Worm (Caenorhabditis elegans) whole organism, L1 larva: ENCODE measurements around the gene srh-222.
A peak's percentile ranks its signal among the peaks of the same experiment; 100 is the strongest.

Source experiments
- C16A3.4 ChIP-seq: fragments of 150-350 bp; optimal IDR thresholded peaks from 2 replicates; lab custom pipeline; 2014; ENCODE audit warnings: missing biosample characterization, missing genetic modification characterization
- C34B4.2 ChIP-seq: sonication (generic microtip); optimal IDR thresholded peaks from 2 replicates; lab custom pipeline; 2017; ENCODE audit warnings: mild to moderate bottlenecking, missing genetic modification characterization, missing compliant biosample characterization
- F16B12.6 ChIP-seq: fragments of 150-350 bp; optimal IDR thresholded peaks from 2 replicates; lab custom pipeline; 2014; ENCODE audit warnings: missing biosample characterization, missing genetic modification characterization
- aly-2 ChIP-seq: fragments of 150-350 bp; optimal IDR thresholded peaks from 2 replicates; lab custom pipeline; 2014; ENCODE audit warnings: missing biosample characterization, missing genetic modification characterization
- blmp-1 ChIP-seq: fragments of 150-350 bp; optimal IDR thresholded peaks from 2 replicates; lab custom pipeline; 2014; ENCODE audit warnings: missing biosample characterization, missing genetic modification characterization
- ceh-63 ChIP-seq: fragments of 200-800 bp; sonication (Bioruptor generic); optimal IDR thresholded peaks from 2 replicates; lab custom pipeline; 2018; ENCODE audit warnings: mild to moderate bottlenecking, missing genetic modification characterization, missing compliant biosample characterization
- ceh-8 ChIP-seq: fragments of 200-800 bp; sonication (Bioruptor generic); optimal IDR thresholded peaks from 2 replicates; lab custom pipeline; 2018; ENCODE audit warnings: mild to moderate bottlenecking, missing genetic modification characterization, moderate library complexity, missing compliant biosample characterization
- ceh-88 ChIP-seq: fragments of 200-800 bp; sonication (Bioruptor generic); IDR thresholded peaks from 2 replicates; pipeline ENCODE4 v1.3.6; 2022; ENCODE audit warnings: missing genetic modification characterization, missing compliant biosample characterization
- dpl-1 ChIP-seq, 3 experiments: fragments of 150-350 bp in 2 of 3; sonication (generic microtip) in 1 of 3; optimal IDR thresholded peaks; 2 replicates each; lab custom pipeline; 2014 to 2017; ENCODE audit warnings: missing biosample characterization in 3 of 3, missing genetic modification characterization in 3 of 3, missing genetic modification reagents in 3 of 3
- dsc-1 ChIP-seq: sonication (generic microtip); optimal IDR thresholded peaks from 2 replicates; lab custom pipeline; 2016; ENCODE audit warnings: mild to moderate bottlenecking, missing genetic modification characterization, missing compliant biosample characterization
- efl-3 ChIP-seq: fragments of 200-800 bp; sonication (Bioruptor generic); optimal IDR thresholded peaks from 2 replicates; lab custom pipeline; 2018; ENCODE audit warnings: mild to moderate bottlenecking, missing genetic modification characterization, missing compliant biosample characterization
- elt-2 ChIP-seq: sonication (generic microtip); optimal IDR thresholded peaks from 2 replicates; lab custom pipeline; 2016; ENCODE audit warnings: missing genetic modification characterization, mild to moderate bottlenecking, inconsistent platforms, missing compliant biosample characterization, missing genetic modification reagents
- elt-3 ChIP-seq, 6 experiments: fragments of 150-350 bp in 1 of 6; sonication (generic microtip); optimal IDR thresholded peaks; 2 replicates each; lab custom pipeline; 2017 to 2018; ENCODE audit warnings: missing biosample characterization in 6 of 6, missing genetic modification characterization in 6 of 6, inconsistent platforms in 1 of 6
- fkh-4 ChIP-seq: sonication (generic microtip); optimal IDR thresholded peaks from 2 replicates; lab custom pipeline; 2016; ENCODE audit warnings: missing compliant biosample characterization, missing genetic modification characterization, borderline replicate concordance
- fkh-8 ChIP-seq: sonication (generic microtip); optimal IDR thresholded peaks from 2 replicates; lab custom pipeline; 2016; ENCODE audit warnings: mild to moderate bottlenecking, missing genetic modification characterization, missing compliant biosample characterization
- hlh-17 ChIP-seq: fragments of 200-800 bp; sonication (Bioruptor generic); optimal IDR thresholded peaks from 2 replicates; lab custom pipeline; 2018; ENCODE audit warnings: missing genetic modification characterization, mild to moderate bottlenecking, missing compliant biosample characterization, moderate library complexity, borderline replicate concordance
- hlh-4 ChIP-seq: sonication (generic microtip); optimal IDR thresholded peaks from 2 replicates; lab custom pipeline; 2016; ENCODE audit warnings: mild to moderate bottlenecking, missing genetic modification characterization, missing compliant biosample characterization
- hpl-2 ChIP-seq: fragments of 150-350 bp; optimal IDR thresholded peaks from 2 replicates; lab custom pipeline; 2014; ENCODE audit warnings: missing biosample characterization, missing genetic modification reagents, missing genetic modification characterization
- irx-1 ChIP-seq: sonication (generic microtip); optimal IDR thresholded peaks from 2 replicates; lab custom pipeline; 2016; ENCODE audit warnings: missing genetic modification characterization, missing compliant biosample characterization
- lin-13 ChIP-seq: fragments of 150-350 bp; optimal IDR thresholded peaks from 2 replicates; lab custom pipeline; 2014; ENCODE audit warnings: missing biosample characterization, missing genetic modification reagents, missing genetic modification characterization
- lin-14 ChIP-seq: fragments of 200-800 bp; sonication (Bioruptor generic); optimal IDR thresholded peaks from 2 replicates; lab custom pipeline; 2018; ENCODE audit warnings: mild to moderate bottlenecking, missing genetic modification characterization, moderate library complexity, missing compliant biosample characterization
- lin-35 ChIP-seq, 2 experiments: fragments of 150-350 bp; optimal IDR thresholded peaks; 2 replicates each; lab custom pipeline; 2014; ENCODE audit warnings: missing biosample characterization in 2 of 2, missing genetic modification characterization in 2 of 2, missing genetic modification reagents in 2 of 2
- lin-39 ChIP-seq: fragments of 150-350 bp; optimal IDR thresholded peaks from 2 replicates; lab custom pipeline; 2014; ENCODE audit warnings: missing biosample characterization, missing genetic modification reagents, missing genetic modification characterization
- lir-3 ChIP-seq: sonication (generic microtip); optimal IDR thresholded peaks from 2 replicates; lab custom pipeline; 2016; ENCODE audit warnings: mild to moderate bottlenecking, missing genetic modification characterization, moderate library complexity, missing compliant biosample characterization; ENCODE audit not compliant: poor library complexity
- lsy-2 ChIP-seq, 2 experiments: fragments of 150-350 bp; optimal IDR thresholded peaks; 2 replicates each; lab custom pipeline; 2014; ENCODE audit warnings: missing biosample characterization in 2 of 2, missing genetic modification characterization in 2 of 2
- mdl-1 ChIP-seq, 2 experiments: fragments of 150-350 bp; optimal IDR thresholded peaks; 2 replicates each; lab custom pipeline; 2014 to 2017; ENCODE audit warnings: missing biosample characterization in 2 of 2, missing genetic modification characterization in 2 of 2, inconsistent platforms in 1 of 2
- nhr-11 ChIP-seq: fragments of 150-350 bp; optimal IDR thresholded peaks from 2 replicates; lab custom pipeline; 2014; ENCODE audit warnings: missing biosample characterization, missing genetic modification characterization
- nhr-12 ChIP-seq: sonication (generic microtip); optimal IDR thresholded peaks from 2 replicates; lab custom pipeline; 2017; ENCODE audit warnings: missing biosample characterization, missing genetic modification characterization
- nhr-19 ChIP-seq: fragments of 200-800 bp; sonication (Bioruptor generic); conservative IDR thresholded peaks from 2 replicates; pipeline ENCODE4 v1.3.6; 2022; ENCODE audit warnings: missing genetic modification characterization, missing compliant biosample characterization
- nhr-237 ChIP-seq: fragments of 150-350 bp; optimal IDR thresholded peaks from 2 replicates; lab custom pipeline; 2014; ENCODE audit warnings: missing biosample characterization, missing genetic modification characterization
- nhr-47 ChIP-seq: sonication (generic microtip); optimal IDR thresholded peaks from 2 replicates; lab custom pipeline; 2016; ENCODE audit warnings: mild to moderate bottlenecking, missing genetic modification characterization, moderate library complexity, missing compliant biosample characterization
- nhr-71 ChIP-seq: sonication (generic microtip); optimal IDR thresholded peaks from 2 replicates; lab custom pipeline; 2016; ENCODE audit warnings: mild to moderate bottlenecking, missing genetic modification characterization, moderate library complexity, missing compliant biosample characterization
- nhr-84 ChIP-seq: sonication (generic microtip); optimal IDR thresholded peaks from 2 replicates; lab custom pipeline; 2017; ENCODE audit warnings: missing biosample characterization, missing genetic modification characterization
- nhr-85 ChIP-seq: sonication (generic microtip); peaks from one replicate; lab custom pipeline; 2016; ENCODE audit warnings: missing genetic modification characterization, inconsistent platforms, missing compliant biosample characterization
- pax-3 ChIP-seq: fragments of 200-800 bp; sonication (Bioruptor generic); optimal IDR thresholded peaks from 2 replicates; lab custom pipeline; 2018; ENCODE audit warnings: mild to moderate bottlenecking, missing genetic modification characterization, moderate library complexity, missing compliant biosample characterization
- rnt-1 ChIP-seq: sonication (generic microtip); optimal IDR thresholded peaks from 2 replicates; lab custom pipeline; 2016; ENCODE audit warnings: mild to moderate bottlenecking, missing genetic modification characterization, moderate library complexity, missing compliant biosample characterization
- skn-1 ChIP-seq: fragments of 150-350 bp; optimal IDR thresholded peaks from 2 replicates; lab custom pipeline; 2014; ENCODE audit warnings: missing biosample characterization, missing genetic modification characterization
- snu-23 ChIP-seq: sonication (generic microtip); optimal IDR thresholded peaks from 2 replicates; lab custom pipeline; 2016; ENCODE audit warnings: missing genetic modification characterization, missing compliant biosample characterization
- sptf-1 ChIP-seq: fragments of 150-350 bp; optimal IDR thresholded peaks from 2 replicates; lab custom pipeline; 2014; ENCODE audit warnings: missing biosample characterization, missing genetic modification characterization
- swsn-7 ChIP-seq: sonication (generic microtip); optimal IDR thresholded peaks from 2 replicates; lab custom pipeline; 2016; ENCODE audit warnings: missing genetic modification characterization, missing compliant biosample characterization
- unc-62 ChIP-seq: fragments of 150-350 bp; optimal IDR thresholded peaks from 2 replicates; lab custom pipeline; 2014; ENCODE audit warnings: missing biosample characterization, missing genetic modification reagents, missing genetic modification characterization
- unc-86 ChIP-seq: sonication (generic microtip); optimal IDR thresholded peaks from 2 replicates; lab custom pipeline; 2016; ENCODE audit warnings: missing genetic modification characterization, missing compliant biosample characterization
- xbp-1 ChIP-seq: sonication (generic microtip); optimal IDR thresholded peaks from 2 replicates; lab custom pipeline; 2016; ENCODE audit warnings: missing genetic modification characterization, missing compliant biosample characterization
- ztf-11 ChIP-seq, 2 experiments: sonication (generic microtip); optimal IDR thresholded peaks; 2 replicates each; lab custom pipeline; 2016 to 2017; ENCODE audit warnings: missing genetic modification characterization in 2 of 2, missing biosample characterization in 1 of 2, missing compliant biosample characterization in 1 of 2
- ztf-4 ChIP-seq: fragments of 150-350 bp; optimal IDR thresholded peaks from 2 replicates; lab custom pipeline; 2014; ENCODE audit warnings: missing biosample characterization, missing genetic modification characterization

Gene srh-222

ce11 chrIV:4019836-4020235 is 40.2 kb downstream of the srh-222 start (continued):
- TF ChIP-seq swsn-7 (tag; lab: Kevin White, UChicago) (peak; percentile 62), hlh-17 (GFP tag; lab: Kevin White, UChicago) (no peak), nhr-11 (peak; percentile 33), lin-39 (tag; lab: Kevin White, UChicago) (peak; percentile 1), nhr-237 (tag; lab: Kevin White, UChicago) (no peak), lin-35 (GFP tag; optimal IDR thresholded peaks at IDR 0.05; lab: Kevin White, UChicago) (peak; percentile 53 to 56), nhr-84 (tag; lab: Kevin White, UChicago) (no peak), ztf-11 (tag; optimal IDR thresholded peaks at IDR 0.05; lab: Kevin White, UChicago) (no peak), nhr-47 (peak; percentile 68), nhr-12 (tag; lab: Kevin White, UChicago) (no peak), lin-13 (peak; percentile 51), ceh-8 (GFP tag; lab: Kevin White, UChicago) (peak; percentile 36), unc-86 (tag; lab: Kevin White, UChicago) (peak; percentile 67), hlh-4 (tag; lab: Kevin White, UChicago) (no peak), ztf-4 (tag; lab: Kevin White, UChicago) (no peak), snu-23 (GFP tag; lab: Kevin White, UChicago) (peak; percentile 82), fkh-4 (tag; lab: Kevin White, UChicago) (no peak), hpl-2 (no peak), ceh-63 (GFP tag; lab: Kevin White, UChicago) (no peak), dpl-1 (GFP tag; optimal IDR thresholded peaks at IDR 0.05; lab: Kevin White, UChicago) (peak; percentile 18 to 51 (median 44)), irx-1 (tag; lab: Kevin White, UChicago) (peak; percentile 63), sptf-1 (no peak), skn-1 (tag; lab: Kevin White, UChicago) (peak; percentile 46), unc-62 (no peak), lsy-2 (tag; optimal IDR thresholded peaks at IDR 0.05; lab: Kevin White, UChicago) (peak; percentile 57 to 87), lin-14 (GFP tag; lab: Kevin White, UChicago) (peak; percentile 96), C34B4.2 (tag; lab: Kevin White, UChicago) (no peak), dsc-1 (tag; lab: Kevin White, UChicago) (peak; percentile 76), C16A3.4 (tag; lab: Kevin White, UChicago) (peak; percentile 62), efl-3 (GFP tag; lab: Kevin White, UChicago) (no peak), xbp-1 (peak; percentile 42)

DNA sequence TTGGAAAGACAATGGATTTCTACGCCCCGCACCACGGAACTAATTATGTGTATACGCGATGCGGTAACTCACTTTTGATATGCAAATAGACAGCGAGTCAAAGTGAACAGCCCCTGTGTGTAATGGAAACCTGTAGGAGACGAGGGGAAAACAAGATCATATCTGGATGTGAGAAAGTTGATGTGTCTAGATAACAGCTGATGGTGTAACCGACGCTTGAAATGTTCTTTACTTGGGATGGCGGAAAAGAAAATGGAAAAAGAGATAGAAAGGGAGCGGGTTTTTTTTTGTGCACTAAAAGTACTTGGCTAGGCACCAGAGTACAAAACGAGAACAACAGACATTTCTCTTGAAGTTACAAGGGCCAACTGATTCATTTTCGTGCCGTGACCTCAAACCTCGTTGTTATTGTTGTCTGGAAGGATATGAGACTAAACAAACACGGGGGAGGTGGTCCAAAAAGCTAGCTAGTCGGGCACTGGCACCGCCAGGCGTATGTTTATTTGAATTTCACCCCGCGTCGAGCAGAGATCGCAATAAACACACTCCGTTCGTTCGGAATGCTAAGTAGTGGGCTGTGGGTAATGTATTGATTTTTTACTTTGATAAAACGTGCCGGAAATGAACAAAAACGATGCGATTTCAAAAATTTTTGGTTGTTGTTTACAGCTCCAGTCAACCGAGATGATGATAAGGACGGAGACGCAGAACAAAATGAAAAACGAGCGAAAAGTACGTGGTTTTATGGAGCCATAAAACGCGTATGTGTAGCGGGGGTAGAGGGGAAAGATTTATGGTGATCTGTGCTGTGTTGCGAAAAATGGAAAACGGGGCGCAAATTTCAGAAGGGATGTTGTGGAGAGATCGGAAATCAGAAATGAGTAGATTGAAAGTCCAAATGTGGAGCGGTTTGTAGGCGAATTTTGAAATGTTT is 42.5 kb downstream of the srh-222 start:
- TF ChIP-seq lin-35 (GFP tag; optimal IDR thresholded peaks at IDR 0.05; lab: Kevin White, UChicago): peak; percentile 5 to 25
- TF ChIP-seq rnt-1: peak; percentile 33
- TF ChIP-seq F16B12.6 (tag; lab: Kevin White, UChicago): no peak
- TF ChIP-seq lin-14 (GFP tag; lab: Kevin White, UChicago): peak; percentile 48
- peak; percentile 54 for TF ChIP-seq elt-2 (tag; lab: Kevin White, UChicago)
- TF ChIP-seq nhr-85: peak; percentile 64
- no peak for TF ChIP-seq irx-1 (tag; lab: Kevin White, UChicago)
- TF ChIP-seq unc-62: no peak
- TF ChIP-seq mdl-1 (tag; optimal IDR thresholded peaks at IDR 0.05; lab: Kevin White, UChicago): peak in 1 of 2 experiments; percentile 10
- no peak for TF ChIP-seq fkh-8 (tag; lab: Kevin White, UChicago)
- TF ChIP-seq ceh-88 (GFP tag; lab: Robert Waterston, UW): no peak
- TF ChIP-seq lsy-2 (tag; optimal IDR thresholded peaks at IDR 0.05; lab: Kevin White, UChicago): peak in 1 of 2 experiments; percentile 26
- TF ChIP-seq elt-3 (tag; optimal IDR thresholded peaks at IDR 0.05; lab: Kevin White, UChicago): peak in 3 of 6 experiments; percentile 9 to 34 (median 15)
- TF ChIP-seq nhr-71 (tag; lab: Kevin White, UChicago): peak; percentile 31
- no peak for TF ChIP-seq nhr-12 (tag; lab: Kevin White, UChicago)
- peak; percentile 52 for TF ChIP-seq blmp-1
- TF ChIP-seq nhr-19 (GFP tag; lab: Robert Waterston, UW): no peak
- TF ChIP-seq aly-2 (tag; lab: Kevin White, UChicago): no peak
- TF ChIP-seq pax-3: no peak
- TF ChIP-seq ztf-4 (tag; lab: Kevin White, UChicago): no peak
- TF ChIP-seq efl-3 (GFP tag; lab: Kevin White, UChicago): no peak
- TF ChIP-seq lir-3: no peak
- TF ChIP-seq nhr-84 (tag; lab: Kevin White, UChicago): no peak
- TF ChIP-seq snu-23 (GFP tag; lab: Kevin White, UChicago): peak; percentile 23
- TF ChIP-seq, all 84 proteins: peak for 11
